Worm (Caenorhabditis elegans): ENCODE data around the gene lst-2.

lst-2 gene

DNA sequence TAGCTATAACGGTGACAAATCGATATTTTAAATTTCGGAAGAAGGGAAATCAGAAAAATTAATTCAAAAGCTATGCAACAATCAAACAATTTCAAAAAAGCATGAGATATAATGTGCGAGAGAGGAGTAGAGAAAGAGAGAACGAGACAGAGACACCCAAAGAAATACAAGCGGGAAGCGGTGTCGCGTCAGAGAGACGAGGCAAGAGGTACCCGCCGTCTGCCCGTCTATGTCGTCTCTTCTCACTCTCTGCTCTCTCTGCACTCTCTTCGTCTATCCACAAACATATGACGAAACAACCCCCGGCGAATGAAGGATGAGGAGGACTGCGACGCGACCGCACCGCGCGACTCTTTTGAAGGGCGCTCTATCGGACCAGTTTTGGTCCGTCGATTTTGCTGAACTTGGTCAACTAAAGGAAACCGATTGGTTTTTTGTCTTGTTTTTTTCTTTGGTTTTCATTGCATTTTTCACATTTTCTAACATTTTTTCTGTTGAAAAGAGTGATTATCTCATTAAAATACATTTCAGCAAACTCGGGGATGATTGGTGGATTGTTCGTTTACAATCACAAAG lies 5.8 kb upstream of the lst-2 start, which contains the start of gene dpy-23 (continued):
- TF ChIP-seq Y79H2A.3 (GFP tag; conservative IDR thresholded peaks at IDR 0.05) = no peak
- no peak for TF ChIP-seq madf-8 (GFP tag; conservative IDR thresholded peaks at IDR 0.05)
- TF ChIP-seq cebp-1 (GFP tag; IDR thresholded peaks at IDR 0.05) = peak; percentile 84
- peak; percentile 96 for TF ChIP-seq cebp-1 (tag; optimal IDR thresholded peaks at IDR 0.05)
- TF ChIP-seq ceh-100 (GFP tag; IDR thresholded peaks at IDR 0.05) = no peak
- TF ChIP-seq madf-6 (GFP tag; IDR thresholded peaks at IDR 0.05) = peak; percentile 40
- peak; percentile 2 for TF ChIP-seq nhr-90 (tag; optimal IDR thresholded peaks at IDR 0.05)

DNA sequence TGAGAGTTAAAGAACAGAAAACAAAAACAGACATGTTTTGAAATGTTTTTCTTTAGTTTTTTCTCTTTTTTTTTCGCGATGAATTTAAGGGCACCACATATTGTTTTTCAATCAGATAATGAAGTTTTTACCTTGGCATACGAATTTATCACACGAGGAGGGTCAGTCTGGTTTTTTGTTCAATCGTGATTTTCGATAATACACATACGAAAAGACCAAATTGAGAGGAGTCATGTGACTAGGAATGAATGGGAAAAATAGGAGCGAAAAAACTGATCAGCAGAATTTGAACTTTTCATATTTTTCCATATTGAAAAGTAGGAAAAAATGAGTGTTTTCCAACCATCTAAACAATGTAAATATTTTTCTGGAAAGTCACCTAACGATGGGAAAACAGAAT lies 3.3 kb upstream of the lst-2 start:
- TF ChIP-seq Y53G8AR.9 (GFP tag; conservative IDR thresholded peaks at IDR 0.05) = no peak
- TF ChIP-seq xnd-1 (tag; optimal IDR thresholded peaks at IDR 0.05) = no peak
- no peak for TF ChIP-seq T07F8.4 (tag; optimal IDR thresholded peaks at IDR 0.05)
- no peak for TF ChIP-seq nfya-1 (tag; optimal IDR thresholded peaks at IDR 0.05; ENCODE audit: borderline replicate concordance, insufficient read depth)
- no peak for TF ChIP-seq sptf-2 (GFP tag; optimal IDR thresholded peaks at IDR 0.05)
- TF ChIP-seq bed-2 (GFP tag; IDR thresholded peaks at IDR 0.05) = no peak

DNA sequence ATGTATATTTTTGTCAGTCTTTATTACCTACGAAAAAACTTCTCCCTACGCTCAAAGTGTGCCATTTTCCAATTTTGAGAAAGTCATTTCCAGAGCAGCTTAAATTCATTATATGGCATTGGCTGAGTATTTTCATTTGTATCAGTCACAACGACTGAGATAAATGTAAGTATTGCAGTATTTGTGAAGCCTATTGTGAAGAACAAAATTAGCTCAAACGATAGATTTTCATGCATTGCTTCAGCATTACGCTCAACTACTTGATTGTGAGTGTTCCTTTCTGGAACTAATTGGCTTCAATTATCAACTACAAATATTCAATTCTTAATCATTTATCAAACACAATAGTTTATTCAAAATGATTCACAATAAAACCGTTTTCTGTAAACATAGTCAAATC lies 5.5 kb downstream of the lst-2 start, which contains the start of gene R160.12:
R160.12 (minus strand) TSS at position 101 of the 400 bp plus-strand sequence.
- TF ChIP-seq F39B2.1 (GFP tag; IDR thresholded peaks at IDR 0.05) (no peak), F37B4.10 (GFP tag; IDR thresholded peaks at IDR 0.05) (no peak), ama-1 (optimal IDR thresholded peaks at IDR 0.05) (no peak), ama-1 (GFP tag; optimal IDR thresholded peaks at IDR 0.05) (no peak), Y79H2A.3 (GFP tag; conservative IDR thresholded peaks at IDR 0.05) (no peak), rpc-1 (optimal IDR thresholded peaks at IDR 0.05) (no peak), rpc-1 (tag; optimal IDR thresholded peaks at IDR 0.05) (no peak), Y95B8A.8 (GFP tag; IDR thresholded peaks at IDR 0.05) (no peak), hlh-12 (tag; optimal IDR thresholded peaks at IDR 0.05) (no peak), C06A6.2 (GFP tag; conservative IDR thresholded peaks at IDR 0.05) (no peak), egl-44 (GFP tag; IDR thresholded peaks at IDR 0.05) (no peak), hrde-1 (tag; optimal IDR thresholded peaks at IDR 0.05; ENCODE audit: borderline replicate concordance) (no peak), cebp-1 (GFP tag; IDR thresholded peaks at IDR 0.05) (no peak), cebp-1 (tag; optimal IDR thresholded peaks at IDR 0.05) (no peak), lag-1 (GFP tag; IDR thresholded peaks at IDR 0.05) (no peak), sdz-38 (tag; optimal IDR thresholded peaks at IDR 0.05) (no peak), ceh-91 (GFP tag; IDR thresholded peaks at IDR 0.05) (no peak), Y56A3A.18 (GFP tag; IDR thresholded peaks at IDR 0.05) (no peak), C17E4.6 (GFP tag; IDR thresholded peaks at IDR 0.05) (no peak), ceh-79 (tag; optimal IDR thresholded peaks at IDR 0.05) (no peak)

DNA sequence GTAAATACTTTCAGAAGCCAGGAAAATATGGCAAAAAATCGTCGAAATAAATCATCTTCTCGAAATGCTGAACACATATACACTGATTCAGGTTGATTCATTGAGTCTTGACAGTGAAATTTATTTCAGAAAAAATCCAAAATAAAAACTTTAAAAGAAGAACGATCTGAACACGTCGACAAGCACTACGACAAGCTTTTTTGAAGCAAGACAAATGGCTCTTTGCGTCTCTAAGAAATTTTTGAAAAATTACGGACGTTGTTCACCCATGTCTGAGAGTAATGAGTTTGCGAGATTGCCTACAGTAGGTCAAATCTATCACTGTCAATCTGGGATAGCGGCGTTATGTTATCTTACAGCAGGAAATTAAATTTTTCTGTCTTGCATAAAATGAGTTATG lies 6.4 kb downstream of the lst-2 start, which contains the start of gene R160.2:
R160.2 (minus strand) TSS at position 101 of the 400 bp plus-strand sequence.
- no peak for TF ChIP-seq nfya-1 (tag; optimal IDR thresholded peaks at IDR 0.05; ENCODE audit: borderline replicate concordance, insufficient read depth)
- no peak for TF ChIP-seq snpc-3.4 (tag; optimal IDR thresholded peaks at IDR 0.05)
- TF ChIP-seq ceh-40 (GFP tag; IDR thresholded peaks at IDR 0.05) = no peak
- TF ChIP-seq nhr-120 (GFP tag; IDR thresholded peaks at IDR 0.05) = no peak
- no peak for TF ChIP-seq T07F8.4 (tag; optimal IDR thresholded peaks at IDR 0.05)
- TF ChIP-seq ZK185.1 (tag; optimal IDR thresholded peaks at IDR 0.05; ENCODE audit: poor library complexity, severe bottlenecking) = no peak
- TF ChIP-seq pha-4 (tag; optimal IDR thresholded peaks at IDR 0.05) = no peak
- no peak for TF ChIP-seq F57A8.1 (GFP tag; optimal IDR thresholded peaks at IDR 0.05)
- TF ChIP-seq F10E7.11 (tag; optimal IDR thresholded peaks at IDR 0.05) = no peak
- TF ChIP-seq F37B4.10 (GFP tag; IDR thresholded peaks at IDR 0.05) = no peak
- no peak for TF ChIP-seq K12H6.12 (tag; optimal IDR thresholded peaks at IDR 0.05)
- no peak for TF ChIP-seq F49E8.2 (tag; optimal IDR thresholded peaks at IDR 0.05; ENCODE audit: insufficient read depth)
- no peak for TF ChIP-seq let-607 (tag; optimal IDR thresholded peaks at IDR 0.05)
- TF ChIP-seq Y95B8A.8 (GFP tag; IDR thresholded peaks at IDR 0.05) = no peak
- TF ChIP-seq F22D6.2 (tag; optimal IDR thresholded peaks at IDR 0.05) = no peak
- no peak for TF ChIP-seq nhr-90 (tag; optimal IDR thresholded peaks at IDR 0.05)
- no peak for TF ChIP-seq F57C9.4 (tag; optimal IDR thresholded peaks at IDR 0.05)
- TF ChIP-seq him-1 (tag; optimal IDR thresholded peaks at IDR 0.05) = no peak
- TF ChIP-seq snpc-1.3 (tag; optimal IDR thresholded peaks at IDR 0.05; ENCODE audit: insufficient read depth) = no peak

Data from whole organism, young adult.